Worm (Caenorhabditis elegans) whole organism, late embryonic: Measurements from ENCODE around the gene ref-1.

Experiments used
- ama-1 ChIP-seq: fragments of 150-350 bp; optimal IDR thresholded peaks from 2 replicates; lab custom pipeline; 2014
- ceh-14 ChIP-seq: sonication (generic microtip); optimal IDR thresholded peaks from 2 replicates; lab custom pipeline; 2016; ENCODE audit warnings: missing genotype, missing genetic modification characterization, missing compliant biosample characterization
- dmd-4 ChIP-seq: sonication (generic microtip); optimal IDR thresholded peaks from 2 replicates; lab custom pipeline; 2016; ENCODE audit warnings: borderline replicate concordance, missing genetic modification characterization, missing compliant biosample characterization
- elt-2 ChIP-seq: sonication (generic microtip); optimal IDR thresholded peaks from 2 replicates; lab custom pipeline; 2016; ENCODE audit warnings: missing genetic modification reagents, missing genetic modification characterization, missing compliant biosample characterization
- lim-6 ChIP-seq: sonication (generic microtip); optimal IDR thresholded peaks from 2 replicates; lab custom pipeline; 2016; ENCODE audit warnings: missing genetic modification characterization, missing compliant biosample characterization
- nfya-1 ChIP-seq: sonication (generic microtip); optimal IDR thresholded peaks from 2 replicates; lab custom pipeline; 2017; ENCODE audit warnings: missing genetic modification characterization, mild to moderate bottlenecking, missing compliant biosample characterization, antibody characterized with exemption, moderate library complexity
- pha-4 ChIP-seq: fragments of 150-350 bp; optimal IDR thresholded peaks from 2 replicates; lab custom pipeline; 2018; ENCODE audit warnings: missing biosample characterization, missing genetic modification reagents, missing genetic modification characterization
- pqm-1 ChIP-seq: sonication (generic microtip); optimal IDR thresholded peaks from 2 replicates; lab custom pipeline; 2016; ENCODE audit warnings: missing genetic modification characterization, missing compliant biosample characterization
- sdc-2 ChIP-seq: sonication (generic microtip); optimal IDR thresholded peaks from 2 replicates; lab custom pipeline; 2016; ENCODE audit warnings: missing genotype, missing genetic modification characterization, missing compliant biosample characterization
- syd-9 ChIP-seq: sonication (generic microtip); optimal IDR thresholded peaks from 2 replicates; lab custom pipeline; 2016; ENCODE audit warnings: mild to moderate bottlenecking, missing genetic modification characterization, moderate library complexity, missing compliant biosample characterization
- tbx-2 ChIP-seq: sonication (generic microtip); optimal IDR thresholded peaks from 2 replicates; lab custom pipeline; 2016; ENCODE audit warnings: missing genetic modification characterization, missing compliant biosample characterization
- unc-55 ChIP-seq: sonication (generic microtip); optimal IDR thresholded peaks from 2 replicates; lab custom pipeline; 2017; ENCODE audit warnings: missing biosample characterization, missing genetic modification reagents, missing genetic modification characterization

- TF ChIP-seq ceh-14 = no peak
- no peak for TF ChIP-seq elt-2 (tag; lab: Kevin White, UChicago)
- no peak for TF ChIP-seq ama-1 (lab: Kevin White, UChicago)
- TF ChIP-seq dmd-4 (tag; lab: Kevin White, UChicago) = no peak
- no peak for TF ChIP-seq pqm-1 (tag; lab: Kevin White, UChicago)
- TF ChIP-seq pha-4 (tag; lab: Kevin White, UChicago) = no peak
- no peak for TF ChIP-seq sdc-2 (tag; lab: Kevin White, UChicago)
- no peak for TF ChIP-seq nfya-1
- no peak for TF ChIP-seq tbx-2 (tag; lab: Kevin White, UChicago)
- TF ChIP-seq unc-55 = no peak
- TF ChIP-seq lim-6 (tag; lab: Kevin White, UChicago) = no peak
- TF ChIP-seq syd-9 (tag; lab: Kevin White, UChicago) = no peak
These were observed 45.8 kb upstream of the ref-1 start, which contains the start of gene wbp-11 for ce11 chrII:10172436-10172973.
